Worm (Caenorhabditis elegans) whole organism, L3 larva: ENCODE results near the gene C37H5.13.

Source experiments
- ama-1 ChIP-seq: fragments of 150-350 bp; optimal IDR thresholded peaks from 2 replicates; lab custom pipeline; 2018
- egl-27 ChIP-seq: sonication (generic microtip); optimal IDR thresholded peaks from 4 replicates; lab custom pipeline; 2017; ENCODE audit warnings: missing biosample characterization, missing genetic modification reagents, missing genetic modification characterization
- egl-5 ChIP-seq: fragments of 150-350 bp; optimal IDR thresholded peaks from 2 replicates; lab custom pipeline; 2017; ENCODE audit warnings: missing biosample characterization, missing genetic modification reagents, missing genetic modification characterization, inconsistent platforms
- fkh-10 ChIP-seq: sonication (generic microtip); optimal IDR thresholded peaks from 2 replicates; lab custom pipeline; 2017; ENCODE audit warnings: missing biosample characterization, missing genetic modification reagents, missing genetic modification characterization
- nhr-11 ChIP-seq: fragments of 150-350 bp; optimal IDR thresholded peaks from 2 replicates; lab custom pipeline; 2014; ENCODE audit warnings: missing biosample characterization, missing genetic modification characterization
- nhr-237 ChIP-seq: fragments of 150-350 bp; optimal IDR thresholded peaks from 2 replicates; lab custom pipeline; 2014; ENCODE audit warnings: missing biosample characterization, missing genetic modification characterization
- nhr-25 ChIP-seq: sonication (generic microtip); optimal IDR thresholded peaks from 2 replicates; lab custom pipeline; 2017; ENCODE audit warnings: missing biosample characterization, missing genetic modification characterization
- nhr-67 ChIP-seq: fragments of 150-350 bp; optimal IDR thresholded peaks from 2 replicates; lab custom pipeline; 2014; ENCODE audit warnings: missing biosample characterization, missing genetic modification characterization
- nhr-76 ChIP-seq: fragments of 150-350 bp; sonication (generic microtip); optimal IDR thresholded peaks from 5 replicates; lab custom pipeline; 2014; ENCODE audit warnings: missing biosample characterization, missing genetic modification characterization
- pqm-1 ChIP-seq: fragments of 150-350 bp; optimal IDR thresholded peaks from 2 replicates; lab custom pipeline; 2017; ENCODE audit warnings: missing biosample characterization, missing genetic modification characterization, inconsistent platforms
- snpc-4 ChIP-seq: fragments of 150-350 bp; optimal IDR thresholded peaks from 2 replicates; lab custom pipeline; 2014; ENCODE audit warnings: missing biosample characterization, missing genetic modification characterization
- unc-62 ChIP-seq: fragments of 150-350 bp; sonication (generic microtip); optimal IDR thresholded peaks from 4 replicates; lab custom pipeline; 2014; ENCODE audit warnings: missing biosample characterization, missing genetic modification reagents, missing genetic modification characterization
- zag-1 ChIP-seq: fragments of 150-350 bp; optimal IDR thresholded peaks from 2 replicates; lab custom pipeline; 2014; ENCODE audit warnings: missing biosample characterization, missing genetic modification characterization
- ztf-4 ChIP-seq: fragments of 150-350 bp; optimal IDR thresholded peaks from 2 replicates; lab custom pipeline; 2014; ENCODE audit warnings: missing biosample characterization, missing genetic modification characterization

ce11 chrV:4864330-4864729, 1.6 kb upstream of the C37H5.13 start:
- no peak for TF ChIP-seq pqm-1 (tag; lab: Kevin White, UChicago)
- TF ChIP-seq nhr-67 (tag; lab: Kevin White, UChicago), result no peak
- no peak for TF ChIP-seq nhr-237 (tag; lab: Kevin White, UChicago)
- TF ChIP-seq unc-62, result no peak
- TF ChIP-seq ztf-4, result no peak
- TF ChIP-seq zag-1 (tag; lab: Kevin White, UChicago), result no peak
- TF ChIP-seq nhr-25 (tag; lab: Kevin White, UChicago), result no peak
- no peak for TF ChIP-seq fkh-10 (GFP tag; lab: Kevin White, UChicago)
- TF ChIP-seq nhr-11 (tag; lab: Kevin White, UChicago), result no peak
- no peak for TF ChIP-seq egl-5
- TF ChIP-seq snpc-4, result no peak
- no peak for TF ChIP-seq egl-27
- TF ChIP-seq ama-1 (lab: Kevin White, UChicago), result no peak
- no peak for TF ChIP-seq nhr-76 (tag; lab: Kevin White, UChicago)
